Fruit fly (Drosophila melanogaster) whole organism, wandering third instar larva: ENCODE results near the gene CG3038.

ENCODE experiments used
- Abd-B ChIP-seq: fragments of >200 bp; optimal IDR thresholded peaks from 2 replicates; lab custom pipeline; 2017; ENCODE audit warnings: missing biosample characterization, missing genetic modification characterization
- CG32264 ChIP-seq: fragments of 200-800 bp; sonication (Bioruptor generic); optimal IDR thresholded peaks from 2 replicates; lab custom pipeline; 2016; ENCODE audit warnings: missing biosample characterization, missing genetic modification characterization
- CG9705 ChIP-seq: fragments of 200-800 bp; sonication (Bioruptor generic); optimal IDR thresholded peaks from 2 replicates; lab custom pipeline; 2018; ENCODE audit warnings: missing biosample characterization, mild to moderate bottlenecking, missing genetic modification characterization
- CrebA ChIP-seq: fragments of 200-800 bp; sonication (Bioruptor generic); optimal IDR thresholded peaks from 2 replicates; lab custom pipeline; 2016; ENCODE audit warnings: missing biosample characterization, mild to moderate bottlenecking, missing genetic modification characterization, borderline replicate concordance
- Dfd ChIP-seq: fragments of >200 bp; optimal IDR thresholded peaks from 2 replicates; lab custom pipeline; 2017; ENCODE audit warnings: missing biosample characterization, missing genetic modification characterization
- Dif ChIP-seq: fragments of 200-275, 200-300 bp; sonication (Bioruptor generic); optimal IDR thresholded peaks from 2 replicates; lab custom pipeline; 2018; ENCODE audit warnings: missing biosample characterization, missing genetic modification characterization; ENCODE audit not compliant: partially characterized antibody
- GATAd ChIP-seq: sonication (Bioruptor generic); optimal IDR thresholded peaks from 2 replicates; lab custom pipeline; 2016; ENCODE audit warnings: missing biosample characterization, missing genetic modification characterization
- HLH106 ChIP-seq: fragments of 200-800 bp; optimal IDR thresholded peaks from 3 replicates; lab custom pipeline; 2019; ENCODE audit warnings: missing biosample characterization, mild to moderate bottlenecking, missing genetic modification characterization, moderate library complexity
- Hnf4 ChIP-seq: fragments of 200-800 bp; sonication (Bioruptor generic); optimal IDR thresholded peaks from 2 replicates; lab custom pipeline; 2016; ENCODE audit warnings: missing biosample characterization, mild to moderate bottlenecking, missing genetic modification characterization
- Hr78 ChIP-seq: fragments of >200 bp; optimal IDR thresholded peaks from 2 replicates; lab custom pipeline; 2017; ENCODE audit warnings: missing biosample characterization, missing genetic modification characterization
- Hr83 ChIP-seq: fragments of 200-300 bp; sonication (Bioruptor generic); optimal IDR thresholded peaks from 2 replicates; lab custom pipeline; 2016; ENCODE audit warnings: missing biosample characterization, mild to moderate bottlenecking, missing genetic modification characterization, moderate library complexity; ENCODE audit not compliant: poor library complexity, severe bottlenecking
- Jra ChIP-seq: sonication (Bioruptor generic); optimal IDR thresholded peaks from 2 replicates; lab custom pipeline; 2016; ENCODE audit warnings: missing biosample characterization, missing genetic modification characterization
- Mio ChIP-seq: sonication (Bioruptor generic); optimal IDR thresholded peaks from 2 replicates; lab custom pipeline; 2016; ENCODE audit warnings: missing biosample characterization, missing genetic modification characterization
- Myc ChIP-seq: fragments of >200 bp; optimal IDR thresholded peaks from 2 replicates; lab custom pipeline; 2017
- N ChIP-seq: fragments of >200 bp; optimal IDR thresholded peaks from 2 replicates; lab custom pipeline; 2018; ENCODE audit warnings: missing biosample characterization, missing external identifiers, missing genetic modification characterization
- OdsH ChIP-seq: fragments of 200-800 bp; sonication (Bioruptor generic); optimal IDR thresholded peaks from 2 replicates; lab custom pipeline; 2016; ENCODE audit warnings: missing biosample characterization, mild to moderate bottlenecking, missing genetic modification characterization
- Rel ChIP-seq, 2 experiments: fragments of 200-800 bp; sonication (Bioruptor generic) in 1 of 2; optimal IDR thresholded peaks; 2 replicates in 1 of 2; 3 replicates in 1 of 2; lab custom pipeline; 2016 to 2019; ENCODE audit warnings: mild to moderate bottlenecking in 2 of 2, missing biosample characterization in 2 of 2, missing genetic modification characterization in 2 of 2, moderate library complexity in 1 of 2
- Sp1 ChIP-seq: fragments of 200-800 bp; sonication (Bioruptor generic); optimal IDR thresholded peaks from 3 replicates; lab custom pipeline; 2019; ENCODE audit warnings: missing biosample characterization, mild to moderate bottlenecking, missing genetic modification characterization, moderate library complexity
- Vsx2 ChIP-seq: fragments of 200-300, 225-300 bp; sonication (Bioruptor generic); optimal IDR thresholded peaks from 2 replicates; lab custom pipeline; 2018; ENCODE audit warnings: missing biosample characterization, missing genetic modification characterization; ENCODE audit not compliant: partially characterized antibody
- br ChIP-seq: fragments of 200-800 bp; sonication (Bioruptor generic); optimal IDR thresholded peaks from 2 replicates; lab custom pipeline; 2016; ENCODE audit warnings: missing biosample characterization, missing genetic modification characterization
- brk ChIP-seq: fragments of 200-800 bp; sonication (Bioruptor generic); optimal IDR thresholded peaks from 2 replicates; lab custom pipeline; 2016; ENCODE audit warnings: missing biosample characterization, mild to moderate bottlenecking, missing genetic modification characterization
- dl ChIP-seq, 2 experiments: fragments of 175-275, 200-275 bp in 1 of 2; fragments of 200-275 bp in 1 of 2; sonication (Bioruptor generic); optimal IDR thresholded peaks; lab custom pipeline; 2018; ENCODE audit warnings: mild to moderate bottlenecking in 2 of 2, missing biosample characterization in 2 of 2, missing genetic modification characterization in 2 of 2, moderate library complexity in 2 of 2; ENCODE audit not compliant: partially characterized antibody in 2 of 2, insufficient read depth in 1 of 2
- dmrt93B ChIP-seq: fragments of 200-800 bp; sonication (Bioruptor generic); optimal IDR thresholded peaks from 2 replicates; lab custom pipeline; 2018; ENCODE audit warnings: missing biosample characterization, mild to moderate bottlenecking, missing genetic modification characterization
- dsf ChIP-seq: sonication (Bioruptor generic); optimal IDR thresholded peaks from 2 replicates; lab custom pipeline; 2016; ENCODE audit warnings: missing biosample characterization, missing genetic modification characterization, borderline replicate concordance
- ey ChIP-seq: fragments of 200-800 bp; sonication (Bioruptor generic); optimal IDR thresholded peaks from 2 replicates; lab custom pipeline; 2016; ENCODE audit warnings: missing biosample characterization, missing genetic modification characterization
- foxo ChIP-seq, 2 experiments: fragments of 200-800 bp; sonication (Bioruptor generic); optimal IDR thresholded peaks; 2 replicates in 1 of 2; 3 replicates in 1 of 2; lab custom pipeline; 2016 to 2017; ENCODE audit warnings: missing biosample characterization in 2 of 2, missing genetic modification characterization in 2 of 2
- fru ChIP-seq: fragments of 200-800 bp; sonication (Bioruptor generic); optimal IDR thresholded peaks from 3 replicates; lab custom pipeline; 2016; ENCODE audit warnings: missing biosample characterization, mild to moderate bottlenecking, missing genetic modification characterization
- h ChIP-seq: fragments of 200-800 bp; sonication (Bioruptor generic); optimal IDR thresholded peaks from 3 replicates; lab custom pipeline; 2016; ENCODE audit warnings: missing biosample characterization, mild to moderate bottlenecking, missing genetic modification characterization
- jim ChIP-seq: fragments of 175-275, 200-325 bp; sonication (Bioruptor generic); optimal IDR thresholded peaks from 2 replicates; lab custom pipeline; 2016; ENCODE audit warnings: missing biosample characterization, mild to moderate bottlenecking, missing genetic modification characterization
- lola ChIP-seq: fragments of >200 bp; optimal IDR thresholded peaks from 2 replicates; lab custom pipeline; 2017; ENCODE audit warnings: missing biosample characterization, missing genetic modification characterization
- pan ChIP-seq: fragments of >200 bp; optimal IDR thresholded peaks from 2 replicates; lab custom pipeline; 2017
- psq ChIP-seq: fragments of 200-800 bp; sonication (Bioruptor generic); optimal IDR thresholded peaks from 3 replicates; lab custom pipeline; 2017; ENCODE audit warnings: missing biosample characterization, mild to moderate bottlenecking, missing genetic modification characterization, moderate library complexity
- rgr ChIP-seq: fragments of 200-800 bp; sonication (Bioruptor generic); optimal IDR thresholded peaks from 3 replicates; lab custom pipeline; 2016; ENCODE audit warnings: missing biosample characterization, mild to moderate bottlenecking, missing genetic modification characterization
- sage ChIP-seq: fragments of 200-800 bp; sonication (Bioruptor generic); optimal IDR thresholded peaks from 2 replicates; lab custom pipeline; 2016; ENCODE audit warnings: missing biosample characterization, mild to moderate bottlenecking, missing genetic modification characterization
- sv ChIP-seq: fragments of 200-800 bp; sonication (Bioruptor generic); optimal IDR thresholded peaks from 3 replicates; lab custom pipeline; 2016; ENCODE audit warnings: missing biosample characterization, missing genetic modification characterization
- tai ChIP-seq: sonication (Bioruptor generic); optimal IDR thresholded peaks from 2 replicates; lab custom pipeline; 2016; ENCODE audit warnings: missing biosample characterization, missing genetic modification characterization
- usp ChIP-seq: fragments of >200 bp; optimal IDR thresholded peaks from 2 replicates; lab custom pipeline; 2017; ENCODE audit warnings: missing biosample characterization, missing genetic modification characterization
- woc ChIP-seq: sonication (Bioruptor generic); optimal IDR thresholded peaks from 2 replicates; lab custom pipeline; 2016; ENCODE audit warnings: missing biosample characterization, mild to moderate bottlenecking, missing genetic modification characterization

CG3038 gene

DNA sequence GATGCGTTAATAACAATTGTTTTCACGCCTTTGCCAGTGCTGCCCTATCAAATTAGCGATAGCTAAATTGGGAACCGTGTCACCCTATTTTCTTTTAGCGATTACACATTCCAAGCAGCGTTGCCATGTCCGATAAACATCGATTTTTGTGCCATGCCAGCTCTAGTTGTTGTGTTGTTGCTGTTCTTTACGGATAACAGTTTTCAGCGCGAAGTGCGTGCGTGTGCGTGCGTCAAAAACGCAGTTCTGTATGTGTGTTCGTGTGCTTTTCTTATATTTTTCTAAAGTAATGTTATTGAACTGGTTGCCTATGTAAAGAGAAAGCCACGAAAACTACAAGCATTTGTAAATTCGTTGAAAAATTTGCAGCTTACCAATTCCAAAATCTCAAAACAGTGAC lies at the start of gene CG3038, which contains the start of gene G9a:
Gene CG3038 (minus strand): TSS at position 55 of the 400 bp plus-strand sequence.
Gene G9a (plus strand): TSS at position 177 of the 400 bp plus-strand sequence.
- no peak for TF ChIP-seq Dfd (GFP tag; lab: Kevin White, UChicago)
- TF ChIP-seq pan (lab: Kevin White, UChicago), result no peak
- TF ChIP-seq br (GFP tag; lab: Kevin White, UChicago), result peak; percentile 26
- TF ChIP-seq Hr78, result no peak
- TF ChIP-seq Sp1, result peak; percentile 20
- TF ChIP-seq GATAd (GFP tag; lab: Kevin White, UChicago), result no peak
- no peak for TF ChIP-seq dmrt93B (GFP tag; lab: Kevin White, UChicago)
- TF ChIP-seq woc (GFP tag; lab: Kevin White, UChicago), result no peak
- TF ChIP-seq Rel (GFP tag; optimal IDR thresholded peaks at IDR 0.05; lab: Kevin White, UChicago), result no peak
- TF ChIP-seq Rel (tag; optimal IDR thresholded peaks at IDR 0.05; lab: Kevin White, UChicago), result peak; percentile 91
- TF ChIP-seq Hnf4 (GFP tag; lab: Kevin White, UChicago), result no peak
- TF ChIP-seq Mio (GFP tag; lab: Kevin White, UChicago), result no peak
- TF ChIP-seq sv, result peak; percentile 10
- no peak for TF ChIP-seq CrebA
- no peak for TF ChIP-seq ey
- TF ChIP-seq Abd-B (GFP tag; lab: Kevin White, UChicago), result no peak
- TF ChIP-seq tai (GFP tag; lab: Kevin White, UChicago), result peak; percentile 24
- no peak for TF ChIP-seq lola (GFP tag; lab: Kevin White, UChicago)
- TF ChIP-seq jim, result no peak
- TF ChIP-seq Hr83 (GFP tag; lab: Kevin White, UChicago), result peak; percentile 39
- no peak for TF ChIP-seq dsf (GFP tag; lab: Kevin White, UChicago)
- TF ChIP-seq Myc (lab: Kevin White, UChicago), result peak; percentile 20
- TF ChIP-seq Jra, result no peak
- no peak for TF ChIP-seq CG32264 (GFP tag; lab: Kevin White, UChicago)
- TF ChIP-seq sage (GFP tag; lab: Kevin White, UChicago), result no peak
- peak; percentile 29 for TF ChIP-seq fru (GFP tag; lab: Kevin White, UChicago)
- peak; percentile 39 for TF ChIP-seq brk (GFP tag; lab: Kevin White, UChicago)
- TF ChIP-seq HLH106, result peak; percentile 34
- TF ChIP-seq OdsH (GFP tag; lab: Kevin White, UChicago), result peak; percentile 13
- peak; percentile 20 for TF ChIP-seq psq (GFP tag; lab: Kevin White, UChicago)
- no peak for TF ChIP-seq Vsx2 (GFP tag; lab: Kevin White, UChicago)
- peak in 1 of 2 experiments; percentile 32 for TF ChIP-seq foxo (GFP tag; optimal IDR thresholded peaks at IDR 0.05; lab: Kevin White, UChicago)
- TF ChIP-seq h (GFP tag; lab: Kevin White, UChicago), result peak; percentile 44
- no peak for TF ChIP-seq usp (GFP tag; lab: Kevin White, UChicago)
- TF ChIP-seq N (GFP tag; lab: Kevin White, UChicago), result no peak
- no peak for TF ChIP-seq Dif (GFP tag; lab: Kevin White, UChicago)
- no peak for TF ChIP-seq dl (GFP tag; optimal IDR thresholded peaks at IDR 0.05; lab: Kevin White, UChicago; ENCODE audit: insufficient read depth in 1 of 2, partially characterized antibody in 2 of 2)
- peak; percentile 14 for TF ChIP-seq CG9705
- TF ChIP-seq rgr, result peak; percentile 47

DNA sequence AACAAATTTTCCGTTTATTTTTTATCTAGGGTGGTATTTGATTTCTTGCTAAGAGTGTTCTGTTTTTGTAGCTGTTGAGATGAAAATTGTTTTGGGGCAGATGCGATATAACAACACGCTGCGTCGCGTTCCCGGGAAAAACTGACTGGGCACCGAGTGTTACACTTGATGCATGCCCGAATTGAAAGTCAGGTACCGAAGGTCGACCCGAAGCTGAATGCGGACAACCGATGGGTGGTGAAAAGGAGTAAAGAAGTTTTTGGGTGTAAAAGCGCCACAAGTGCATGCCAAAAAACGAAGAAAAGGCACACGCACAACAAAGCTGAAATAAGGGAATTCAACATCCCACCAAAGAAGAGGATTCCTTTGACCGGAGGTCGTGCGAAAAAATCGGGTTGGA lies 49.2 kb upstream of the CG3038 start, which contains the start of gene CG13375:
Gene CG13375 (minus strand): TSS at position 124 of the 400 bp plus-strand sequence.
- TF ChIP-seq brk (GFP tag; lab: Kevin White, UChicago) (no peak), HLH106 (no peak), Rel (GFP tag; optimal IDR thresholded peaks at IDR 0.05; lab: Kevin White, UChicago) (no peak), Rel (tag; optimal IDR thresholded peaks at IDR 0.05; lab: Kevin White, UChicago) (no peak), tai (GFP tag; lab: Kevin White, UChicago) (no peak), Hr83 (GFP tag; lab: Kevin White, UChicago) (no peak), Hnf4 (GFP tag; lab: Kevin White, UChicago) (no peak), rgr (no peak), Jra (no peak), fru (GFP tag; lab: Kevin White, UChicago) (no peak), jim (no peak), Sp1 (no peak), ey (no peak), sv (no peak), woc (GFP tag; lab: Kevin White, UChicago) (no peak), GATAd (GFP tag; lab: Kevin White, UChicago) (no peak), Dfd (GFP tag; lab: Kevin White, UChicago) (no peak), OdsH (GFP tag; lab: Kevin White, UChicago) (no peak), CG32264 (GFP tag; lab: Kevin White, UChicago) (no peak), dl (GFP tag; optimal IDR thresholded peaks at IDR 0.05; lab: Kevin White, UChicago; ENCODE audit: insufficient read depth in 1 of 2, partially characterized antibody in 2 of 2) (no peak)
